Worm (Caenorhabditis elegans) whole organism, mixed stage, embryonic: ENCODE results near the gene phg-1.

Experiments
- cnd-1 ChIP-seq: fragments of 200-800 bp; sonication (Bioruptor generic); optimal IDR thresholded peaks from 2 replicates; lab custom pipeline; 2018; ENCODE audit warnings: mild to moderate bottlenecking, missing genetic modification characterization, missing compliant biosample characterization
- elt-1 ChIP-seq: sonication (generic microtip); optimal IDR thresholded peaks from 2 replicates; lab custom pipeline; 2017; ENCODE audit warnings: missing genetic modification characterization, mild to moderate bottlenecking, missing compliant biosample characterization, antibody characterized with exemption, moderate library complexity, borderline replicate concordance; ENCODE audit not compliant: insufficient read depth
- lin-13 ChIP-seq: fragments of 150-350 bp; optimal IDR thresholded peaks from 2 replicates; lab custom pipeline; 2014; ENCODE audit warnings: missing biosample characterization, missing genetic modification characterization
- mep-1 ChIP-seq: fragments of 150-350 bp; optimal IDR thresholded peaks from 2 replicates; lab custom pipeline; 2017; ENCODE audit warnings: missing biosample characterization, missing genetic modification reagents, missing genetic modification characterization, inconsistent platforms
- nhr-12 ChIP-seq: fragments of 150-350 bp; optimal IDR thresholded peaks from 2 replicates; lab custom pipeline; 2014; ENCODE audit warnings: missing biosample characterization, missing genetic modification characterization
- nhr-237 ChIP-seq: fragments of 150-350 bp; optimal IDR thresholded peaks from 2 replicates; lab custom pipeline; 2014; ENCODE audit warnings: missing biosample characterization, missing genetic modification characterization
- pha-4 ChIP-seq: fragments of 150-350 bp; optimal IDR thresholded peaks from 2 replicates; lab custom pipeline; 2018; ENCODE audit warnings: missing biosample characterization, missing genetic modification reagents, missing genetic modification characterization
- unc-62 ChIP-seq: fragments of 150-350 bp; optimal IDR thresholded peaks from 2 replicates; lab custom pipeline; 2014; ENCODE audit warnings: missing biosample characterization, missing genetic modification reagents, missing genetic modification characterization
- ztf-11 ChIP-seq: fragments of 150-350 bp; optimal IDR thresholded peaks from 2 replicates; lab custom pipeline; 2014; ENCODE audit warnings: missing biosample characterization, missing genetic modification characterization

DNA sequence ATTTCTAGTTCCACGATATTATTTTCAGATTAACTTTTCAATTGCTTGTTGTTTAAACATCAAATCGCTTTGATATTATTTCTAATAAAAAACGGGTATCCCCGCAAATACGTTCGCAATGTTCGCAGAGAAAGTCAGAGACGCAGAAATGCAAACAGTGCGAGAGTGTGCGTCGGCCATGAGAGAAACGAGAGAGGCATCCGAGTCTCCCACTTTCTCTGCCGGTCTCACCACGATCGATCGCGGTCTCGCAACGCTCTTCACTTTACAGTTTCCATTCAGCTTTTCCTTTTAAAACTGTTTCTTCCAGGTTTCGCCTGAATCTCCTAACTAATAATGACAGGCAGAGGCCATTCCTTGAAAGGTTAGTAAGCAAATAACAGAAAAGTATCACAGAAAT is 36.9 kb downstream of the phg-1 start, which contains the start of gene F33H1.4:
- TF ChIP-seq pha-4 (tag; lab: Kevin White, UChicago), result no peak
- TF ChIP-seq cnd-1 (tag; lab: Kevin White, UChicago), result no peak
- no peak for TF ChIP-seq mep-1 (tag; lab: Kevin White, UChicago)
- no peak for TF ChIP-seq nhr-237 (tag; lab: Kevin White, UChicago)
- no peak for TF ChIP-seq elt-1 (tag; lab: Kevin White, UChicago)
- TF ChIP-seq nhr-12 (tag; lab: Kevin White, UChicago), result no peak
- peak; percentile 85 for TF ChIP-seq lin-13 (tag; lab: Kevin White, UChicago)
- TF ChIP-seq ztf-11 (tag; lab: Kevin White, UChicago), result no peak
- no peak for TF ChIP-seq unc-62 (GFP tag; lab: Kevin White, UChicago)
